Worm (Caenorhabditis elegans) whole organism, L1 larva: Measurements from ENCODE around the gene T19H12.12.
A peak's percentile ranks its signal among the peaks of the same experiment; 100 is the strongest.

Experiments used
- C04F5.9 ChIP-seq: sonication (generic microtip); optimal IDR thresholded peaks from 2 replicates; lab custom pipeline; 2016; ENCODE audit warnings: missing genetic modification characterization, missing compliant biosample characterization
- aha-1 ChIP-seq: fragments of 150-350 bp; optimal IDR thresholded peaks from 2 replicates; lab custom pipeline; 2014; ENCODE audit warnings: missing biosample characterization, missing genetic modification characterization
- alr-1 ChIP-seq: fragments of 200-800 bp; sonication (Bioruptor generic); optimal IDR thresholded peaks from 2 replicates; lab custom pipeline; 2018; ENCODE audit warnings: borderline replicate concordance, mild to moderate bottlenecking, missing genetic modification characterization, missing compliant biosample characterization
- ama-1 ChIP-seq: fragments of 150-350 bp; optimal IDR thresholded peaks from 2 replicates; lab custom pipeline; 2014
- ceh-8 ChIP-seq: fragments of 200-800 bp; sonication (Bioruptor generic); optimal IDR thresholded peaks from 2 replicates; lab custom pipeline; 2018; ENCODE audit warnings: mild to moderate bottlenecking, missing genetic modification characterization, moderate library complexity, missing compliant biosample characterization
- ceh-90 ChIP-seq: sonication (generic microtip); optimal IDR thresholded peaks from 2 replicates; lab custom pipeline; 2016; ENCODE audit warnings: missing genetic modification characterization, missing compliant biosample characterization
- dpl-1 ChIP-seq, 3 experiments: fragments of 150-350 bp in 2 of 3; sonication (generic microtip) in 1 of 3; optimal IDR thresholded peaks; 2 replicates each; lab custom pipeline; 2014 to 2017; ENCODE audit warnings: missing biosample characterization in 3 of 3, missing genetic modification characterization in 3 of 3, missing genetic modification reagents in 3 of 3
- efl-1 ChIP-seq, 4 experiments: fragments of 150-350 bp; optimal IDR thresholded peaks in 3 of 4; peaks in 1 of 4; 1 replicate in 1 of 4; 2 replicates in 3 of 4; lab custom pipeline; 2014; ENCODE audit warnings: missing biosample characterization in 2 of 4, missing genetic modification characterization in 2 of 4, missing genetic modification reagents in 2 of 4
- efl-3 ChIP-seq: fragments of 200-800 bp; sonication (Bioruptor generic); optimal IDR thresholded peaks from 2 replicates; lab custom pipeline; 2018; ENCODE audit warnings: mild to moderate bottlenecking, missing genetic modification characterization, missing compliant biosample characterization
- egl-13 ChIP-seq: sonication (generic microtip); optimal IDR thresholded peaks from 2 replicates; lab custom pipeline; 2016; ENCODE audit warnings: missing genotype, missing genetic modification reagents, missing genetic modification characterization, missing compliant biosample characterization
- egl-27 ChIP-seq, 2 experiments: fragments of 150-350 bp in 1 of 2; sonication (generic microtip); optimal IDR thresholded peaks; 3 replicates each; lab custom pipeline; 2017 to 2018; ENCODE audit warnings: missing biosample characterization in 2 of 2, missing genetic modification characterization in 2 of 2, missing genetic modification reagents in 2 of 2
- elt-2 ChIP-seq: sonication (generic microtip); optimal IDR thresholded peaks from 2 replicates; lab custom pipeline; 2016; ENCODE audit warnings: missing genetic modification characterization, mild to moderate bottlenecking, inconsistent platforms, missing compliant biosample characterization, missing genetic modification reagents
- ets-5 ChIP-seq: fragments of 200-800 bp; sonication (Bioruptor generic); IDR thresholded peaks from 2 replicates; pipeline ENCODE4 v1.3.6; 2022; ENCODE audit warnings: missing genetic modification characterization, missing compliant biosample characterization
- fkh-4 ChIP-seq: sonication (generic microtip); optimal IDR thresholded peaks from 2 replicates; lab custom pipeline; 2016; ENCODE audit warnings: missing compliant biosample characterization, missing genetic modification characterization, borderline replicate concordance
- fkh-8 ChIP-seq: sonication (generic microtip); optimal IDR thresholded peaks from 2 replicates; lab custom pipeline; 2016; ENCODE audit warnings: mild to moderate bottlenecking, missing genetic modification characterization, missing compliant biosample characterization
- fos-1 ChIP-seq: fragments of 150-350 bp; optimal IDR thresholded peaks from 2 replicates; lab custom pipeline; 2014; ENCODE audit warnings: missing biosample characterization, missing genetic modification characterization
- grh-1 ChIP-seq: fragments of 200-800 bp; sonication (Bioruptor generic); IDR thresholded peaks from 2 replicates; pipeline ENCODE4 v1.3.6; 2022; ENCODE audit warnings: missing genetic modification reagents, missing genetic modification characterization, missing compliant biosample characterization
- hlh-17 ChIP-seq: fragments of 200-800 bp; sonication (Bioruptor generic); optimal IDR thresholded peaks from 2 replicates; lab custom pipeline; 2018; ENCODE audit warnings: missing genetic modification characterization, mild to moderate bottlenecking, missing compliant biosample characterization, moderate library complexity, borderline replicate concordance
- hlh-4 ChIP-seq: sonication (generic microtip); optimal IDR thresholded peaks from 2 replicates; lab custom pipeline; 2016; ENCODE audit warnings: mild to moderate bottlenecking, missing genetic modification characterization, missing compliant biosample characterization
- irx-1 ChIP-seq: sonication (generic microtip); optimal IDR thresholded peaks from 2 replicates; lab custom pipeline; 2016; ENCODE audit warnings: missing genetic modification characterization, missing compliant biosample characterization
- lin-14 ChIP-seq: fragments of 200-800 bp; sonication (Bioruptor generic); optimal IDR thresholded peaks from 2 replicates; lab custom pipeline; 2018; ENCODE audit warnings: mild to moderate bottlenecking, missing genetic modification characterization, moderate library complexity, missing compliant biosample characterization
- lin-35 ChIP-seq, 2 experiments: fragments of 150-350 bp; optimal IDR thresholded peaks; 2 replicates each; lab custom pipeline; 2014; ENCODE audit warnings: missing biosample characterization in 2 of 2, missing genetic modification characterization in 2 of 2, missing genetic modification reagents in 2 of 2
- lir-3 ChIP-seq: sonication (generic microtip); optimal IDR thresholded peaks from 2 replicates; lab custom pipeline; 2016; ENCODE audit warnings: mild to moderate bottlenecking, missing genetic modification characterization, moderate library complexity, missing compliant biosample characterization; ENCODE audit not compliant: poor library complexity
- lsy-2 ChIP-seq, 2 experiments: fragments of 150-350 bp; optimal IDR thresholded peaks; 2 replicates each; lab custom pipeline; 2014; ENCODE audit warnings: missing biosample characterization in 2 of 2, missing genetic modification characterization in 2 of 2
- mdl-1 ChIP-seq, 2 experiments: fragments of 150-350 bp; optimal IDR thresholded peaks; 2 replicates each; lab custom pipeline; 2014 to 2017; ENCODE audit warnings: missing biosample characterization in 2 of 2, missing genetic modification characterization in 2 of 2, inconsistent platforms in 1 of 2
- mef-2 ChIP-seq: fragments of 150-350 bp; optimal IDR thresholded peaks from 2 replicates; lab custom pipeline; 2014; ENCODE audit warnings: missing biosample characterization, missing genetic modification characterization
- mep-1 ChIP-seq: fragments of 150-350 bp; optimal IDR thresholded peaks from 2 replicates; lab custom pipeline; 2014; ENCODE audit warnings: missing biosample characterization, missing genetic modification characterization
- nhr-19 ChIP-seq: fragments of 200-800 bp; sonication (Bioruptor generic); conservative IDR thresholded peaks from 2 replicates; pipeline ENCODE4 v1.3.6; 2022; ENCODE audit warnings: missing genetic modification characterization, missing compliant biosample characterization
- nhr-20 ChIP-seq: sonication (generic microtip); optimal IDR thresholded peaks from 2 replicates; lab custom pipeline; 2016; ENCODE audit warnings: mild to moderate bottlenecking, missing genetic modification characterization, missing compliant biosample characterization
- nhr-237 ChIP-seq: fragments of 150-350 bp; optimal IDR thresholded peaks from 2 replicates; lab custom pipeline; 2014; ENCODE audit warnings: missing biosample characterization, missing genetic modification characterization
- nhr-71 ChIP-seq: sonication (generic microtip); optimal IDR thresholded peaks from 2 replicates; lab custom pipeline; 2016; ENCODE audit warnings: mild to moderate bottlenecking, missing genetic modification characterization, moderate library complexity, missing compliant biosample characterization
- nhr-76 ChIP-seq: sonication (generic microtip); optimal IDR thresholded peaks from 2 replicates; lab custom pipeline; 2017; ENCODE audit warnings: missing biosample characterization, missing genetic modification characterization
- nhr-84 ChIP-seq: sonication (generic microtip); optimal IDR thresholded peaks from 2 replicates; lab custom pipeline; 2017; ENCODE audit warnings: missing biosample characterization, missing genetic modification characterization
- nhr-85 ChIP-seq: sonication (generic microtip); peaks from one replicate; lab custom pipeline; 2016; ENCODE audit warnings: missing genetic modification characterization, inconsistent platforms, missing compliant biosample characterization
- nhr-90 ChIP-seq: sonication (generic microtip); optimal IDR thresholded peaks from 2 replicates; lab custom pipeline; 2016; ENCODE audit warnings: mild to moderate bottlenecking, missing genetic modification characterization, missing compliant biosample characterization; ENCODE audit not compliant: poor library complexity
- pag-3 ChIP-seq: sonication (generic microtip); optimal IDR thresholded peaks from 2 replicates; lab custom pipeline; 2017; ENCODE audit warnings: missing genetic modification characterization, mild to moderate bottlenecking, missing compliant biosample characterization, antibody characterized with exemption, borderline replicate concordance; ENCODE audit not compliant: insufficient read depth
- pax-3 ChIP-seq: fragments of 200-800 bp; sonication (Bioruptor generic); optimal IDR thresholded peaks from 2 replicates; lab custom pipeline; 2018; ENCODE audit warnings: mild to moderate bottlenecking, missing genetic modification characterization, moderate library complexity, missing compliant biosample characterization
- pqm-1 ChIP-seq: sonication (generic microtip); optimal IDR thresholded peaks from 3 replicates; lab custom pipeline; 2017; ENCODE audit warnings: missing biosample characterization, missing genetic modification characterization
- rnt-1 ChIP-seq: sonication (generic microtip); optimal IDR thresholded peaks from 2 replicates; lab custom pipeline; 2016; ENCODE audit warnings: mild to moderate bottlenecking, missing genetic modification characterization, moderate library complexity, missing compliant biosample characterization
- skn-1 ChIP-seq: fragments of 150-350 bp; optimal IDR thresholded peaks from 2 replicates; lab custom pipeline; 2014; ENCODE audit warnings: missing biosample characterization, missing genetic modification characterization
- snu-23 ChIP-seq: sonication (generic microtip); optimal IDR thresholded peaks from 2 replicates; lab custom pipeline; 2016; ENCODE audit warnings: missing genetic modification characterization, missing compliant biosample characterization
- tbx-2 ChIP-seq: sonication (generic microtip); optimal IDR thresholded peaks from 2 replicates; lab custom pipeline; 2016; ENCODE audit warnings: missing genetic modification characterization, missing compliant biosample characterization
- unc-62 ChIP-seq: fragments of 150-350 bp; optimal IDR thresholded peaks from 2 replicates; lab custom pipeline; 2014; ENCODE audit warnings: missing biosample characterization, missing genetic modification reagents, missing genetic modification characterization
- xbp-1 ChIP-seq: sonication (generic microtip); optimal IDR thresholded peaks from 2 replicates; lab custom pipeline; 2016; ENCODE audit warnings: missing genetic modification characterization, missing compliant biosample characterization

The T19H12.12 gene

DNA sequence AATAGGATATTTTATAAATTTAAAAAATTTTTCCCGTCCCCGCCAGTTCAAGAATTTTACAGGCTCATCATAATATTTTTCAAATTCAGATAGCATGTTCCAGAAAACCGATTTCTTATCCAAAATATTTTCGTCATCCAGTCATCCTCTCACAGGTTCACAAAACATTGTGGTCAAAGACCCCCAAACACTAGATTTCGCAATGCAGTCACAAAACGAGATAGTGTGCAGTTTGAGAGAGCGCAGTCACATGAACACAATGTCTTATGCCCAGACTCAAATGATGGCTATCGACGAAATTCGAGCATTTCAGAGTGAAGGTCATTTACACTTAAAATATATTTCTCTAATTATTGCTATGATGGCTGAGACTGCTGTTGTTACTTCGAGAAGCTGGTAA is 40.0 kb upstream of the T19H12.12 start, which contains the start of gene abhd-5.2 (continued):
- TF ChIP-seq mdl-1 (tag; optimal IDR thresholded peaks at IDR 0.05; lab: Kevin White, UChicago) (peak in 1 of 2 experiments; percentile 59), irx-1 (tag; lab: Kevin White, UChicago) (no peak), rnt-1 (tag; lab: Kevin White, UChicago) (peak; percentile 53), nhr-76 (tag; lab: Kevin White, UChicago) (no peak), lsy-2 (tag; optimal IDR thresholded peaks at IDR 0.05; lab: Kevin White, UChicago) (peak; percentile 39 to 55), ceh-90 (tag; lab: Kevin White, UChicago) (no peak), skn-1 (tag; lab: Kevin White, UChicago) (peak; percentile 79), fkh-4 (tag; lab: Kevin White, UChicago) (no peak), ets-5 (GFP tag; lab: Robert Waterston, UW) (no peak), pag-3 (tag; lab: Kevin White, UChicago) (no peak), C04F5.9 (tag; lab: Kevin White, UChicago) (no peak), pqm-1 (tag; lab: Kevin White, UChicago) (no peak), lir-3 (tag; lab: Kevin White, UChicago) (no peak), fos-1 (no peak), fkh-8 (tag; lab: Kevin White, UChicago) (peak; percentile 57), mef-2 (tag; lab: Kevin White, UChicago) (no peak), nhr-20 (tag; lab: Kevin White, UChicago) (peak; percentile 70), nhr-85 (tag; lab: Kevin White, UChicago) (peak; percentile 16), elt-2 (tag; lab: Kevin White, UChicago) (no peak), snu-23 (GFP tag; lab: Kevin White, UChicago) (peak; percentile 78), grh-1 (GFP tag; lab: Robert Waterston, UW) (no peak), efl-3 (no peak), aha-1 (tag; lab: Kevin White, UChicago) (no peak), mep-1 (peak; percentile 70), nhr-237 (tag; lab: Kevin White, UChicago) (peak; percentile 63), alr-1 (tag; lab: Kevin White, UChicago) (no peak), xbp-1 (tag; lab: Kevin White, UChicago) (peak; percentile 14), hlh-4 (tag; lab: Kevin White, UChicago) (no peak), egl-13 (tag; lab: Kevin White, UChicago) (no peak), nhr-19 (GFP tag; lab: Robert Waterston, UW) (no peak; the same call in 1 of the 2 replicates), tbx-2 (peak; percentile 35), ama-1 (lab: Kevin White, UChicago) (no peak)

ce11 chrV:4846507-4846906 is 38.1 kb upstream of the T19H12.12 start:
- TF ChIP-seq ceh-8 (GFP tag; lab: Kevin White, UChicago) (no peak), efl-1 (optimal IDR thresholded peaks at IDR 0.05; lab: Kevin White, UChicago) (no peak), efl-1 (GFP tag; optimal IDR thresholded peaks at IDR 0.05 in 1 of 2; lab: Kevin White, UChicago) (peak in 1 of 2 experiments; percentile 32)

ce11 chrV:4847424-4847823 is 37.2 kb upstream of the T19H12.12 start, which contains the start of gene abhd-5.1:
Gene abhd-5.1, plus strand, starts transcription at chrV:4847653.
- TF ChIP-seq hlh-17 (GFP tag; lab: Kevin White, UChicago) = no peak
- TF ChIP-seq irx-1 (tag; lab: Kevin White, UChicago) = no peak
- no peak for TF ChIP-seq rnt-1 (tag; lab: Kevin White, UChicago)
- TF ChIP-seq unc-62 (GFP tag; lab: Kevin White, UChicago) = no peak
- TF ChIP-seq pax-3 (tag; lab: Kevin White, UChicago) = no peak
- no peak for TF ChIP-seq nhr-84 (tag; lab: Kevin White, UChicago)
- peak; percentile 4 for TF ChIP-seq nhr-71 (tag; lab: Kevin White, UChicago)
- peak; percentile 63 for TF ChIP-seq lin-14
- no peak for TF ChIP-seq egl-27 (tag; optimal IDR thresholded peaks at IDR 0.05; lab: Kevin White, UChicago)
- TF ChIP-seq snu-23 (GFP tag; lab: Kevin White, UChicago) = peak; percentile 12
- TF ChIP-seq skn-1 (tag; lab: Kevin White, UChicago) = no peak
- TF ChIP-seq mep-1 = peak; percentile 27
- TF ChIP-seq mdl-1 (tag; optimal IDR thresholded peaks at IDR 0.05; lab: Kevin White, UChicago) = no peak
- peak in 1 of 2 experiments; percentile 28 for TF ChIP-seq lin-35 (GFP tag; optimal IDR thresholded peaks at IDR 0.05; lab: Kevin White, UChicago)
- peak; percentile 6 for TF ChIP-seq nhr-90
- TF ChIP-seq dpl-1 (GFP tag; optimal IDR thresholded peaks at IDR 0.05; lab: Kevin White, UChicago) = no peak
- no peak for TF ChIP-seq lsy-2 (tag; optimal IDR thresholded peaks at IDR 0.05; lab: Kevin White, UChicago)
